Fruit fly (Drosophila melanogaster) whole organism, wandering third instar larva: Measurements from ENCODE around the gene Apoltp.

ENCODE experiments used
- Abd-B ChIP-seq: fragments of >200 bp; optimal IDR thresholded peaks from 2 replicates; lab custom pipeline; 2017; ENCODE audit warnings: missing biosample characterization, missing genetic modification characterization
- CG32264 ChIP-seq: fragments of 200-800 bp; sonication (Bioruptor generic); optimal IDR thresholded peaks from 2 replicates; lab custom pipeline; 2016; ENCODE audit warnings: missing biosample characterization, missing genetic modification characterization
- CG9705 ChIP-seq: fragments of 200-800 bp; sonication (Bioruptor generic); optimal IDR thresholded peaks from 2 replicates; lab custom pipeline; 2018; ENCODE audit warnings: missing biosample characterization, mild to moderate bottlenecking, missing genetic modification characterization
- CrebA ChIP-seq: fragments of 200-800 bp; sonication (Bioruptor generic); optimal IDR thresholded peaks from 2 replicates; lab custom pipeline; 2016; ENCODE audit warnings: missing biosample characterization, mild to moderate bottlenecking, missing genetic modification characterization, borderline replicate concordance
- Dfd ChIP-seq: fragments of >200 bp; optimal IDR thresholded peaks from 2 replicates; lab custom pipeline; 2017; ENCODE audit warnings: missing biosample characterization, missing genetic modification characterization
- Dif ChIP-seq: fragments of 200-275, 200-300 bp; sonication (Bioruptor generic); optimal IDR thresholded peaks from 2 replicates; lab custom pipeline; 2018; ENCODE audit warnings: missing biosample characterization, missing genetic modification characterization; ENCODE audit not compliant: partially characterized antibody
- GATAd ChIP-seq: sonication (Bioruptor generic); optimal IDR thresholded peaks from 2 replicates; lab custom pipeline; 2016; ENCODE audit warnings: missing biosample characterization, missing genetic modification characterization
- HLH106 ChIP-seq: fragments of 200-800 bp; optimal IDR thresholded peaks from 3 replicates; lab custom pipeline; 2019; ENCODE audit warnings: missing biosample characterization, mild to moderate bottlenecking, missing genetic modification characterization, moderate library complexity
- Hnf4 ChIP-seq: fragments of 200-800 bp; sonication (Bioruptor generic); optimal IDR thresholded peaks from 2 replicates; lab custom pipeline; 2016; ENCODE audit warnings: missing biosample characterization, mild to moderate bottlenecking, missing genetic modification characterization
- Hr78 ChIP-seq: fragments of >200 bp; optimal IDR thresholded peaks from 2 replicates; lab custom pipeline; 2017; ENCODE audit warnings: missing biosample characterization, missing genetic modification characterization
- Hr83 ChIP-seq: fragments of 200-300 bp; sonication (Bioruptor generic); optimal IDR thresholded peaks from 2 replicates; lab custom pipeline; 2016; ENCODE audit warnings: missing biosample characterization, mild to moderate bottlenecking, missing genetic modification characterization, moderate library complexity; ENCODE audit not compliant: poor library complexity, severe bottlenecking
- Jra ChIP-seq: sonication (Bioruptor generic); optimal IDR thresholded peaks from 2 replicates; lab custom pipeline; 2016; ENCODE audit warnings: missing biosample characterization, missing genetic modification characterization
- Mio ChIP-seq: sonication (Bioruptor generic); optimal IDR thresholded peaks from 2 replicates; lab custom pipeline; 2016; ENCODE audit warnings: missing biosample characterization, missing genetic modification characterization
- Myc ChIP-seq: fragments of >200 bp; optimal IDR thresholded peaks from 2 replicates; lab custom pipeline; 2017
- N ChIP-seq: fragments of >200 bp; optimal IDR thresholded peaks from 2 replicates; lab custom pipeline; 2018; ENCODE audit warnings: missing biosample characterization, missing external identifiers, missing genetic modification characterization
- OdsH ChIP-seq: fragments of 200-800 bp; sonication (Bioruptor generic); optimal IDR thresholded peaks from 2 replicates; lab custom pipeline; 2016; ENCODE audit warnings: missing biosample characterization, mild to moderate bottlenecking, missing genetic modification characterization
- Rel ChIP-seq, 2 experiments: fragments of 200-800 bp; sonication (Bioruptor generic) in 1 of 2; optimal IDR thresholded peaks; 2 replicates in 1 of 2; 3 replicates in 1 of 2; lab custom pipeline; 2016 to 2019; ENCODE audit warnings: mild to moderate bottlenecking in 2 of 2, missing biosample characterization in 2 of 2, missing genetic modification characterization in 2 of 2, moderate library complexity in 1 of 2
- Sp1 ChIP-seq: fragments of 200-800 bp; sonication (Bioruptor generic); optimal IDR thresholded peaks from 3 replicates; lab custom pipeline; 2019; ENCODE audit warnings: missing biosample characterization, mild to moderate bottlenecking, missing genetic modification characterization, moderate library complexity
- Vsx2 ChIP-seq: fragments of 200-300, 225-300 bp; sonication (Bioruptor generic); optimal IDR thresholded peaks from 2 replicates; lab custom pipeline; 2018; ENCODE audit warnings: missing biosample characterization, missing genetic modification characterization; ENCODE audit not compliant: partially characterized antibody
- br ChIP-seq: fragments of 200-800 bp; sonication (Bioruptor generic); optimal IDR thresholded peaks from 2 replicates; lab custom pipeline; 2016; ENCODE audit warnings: missing biosample characterization, missing genetic modification characterization
- brk ChIP-seq: fragments of 200-800 bp; sonication (Bioruptor generic); optimal IDR thresholded peaks from 2 replicates; lab custom pipeline; 2016; ENCODE audit warnings: missing biosample characterization, mild to moderate bottlenecking, missing genetic modification characterization
- dl ChIP-seq, 2 experiments: fragments of 175-275, 200-275 bp in 1 of 2; fragments of 200-275 bp in 1 of 2; sonication (Bioruptor generic); optimal IDR thresholded peaks; lab custom pipeline; 2018; ENCODE audit warnings: mild to moderate bottlenecking in 2 of 2, missing biosample characterization in 2 of 2, missing genetic modification characterization in 2 of 2, moderate library complexity in 2 of 2; ENCODE audit not compliant: partially characterized antibody in 2 of 2, insufficient read depth in 1 of 2
- dmrt93B ChIP-seq: fragments of 200-800 bp; sonication (Bioruptor generic); optimal IDR thresholded peaks from 2 replicates; lab custom pipeline; 2018; ENCODE audit warnings: missing biosample characterization, mild to moderate bottlenecking, missing genetic modification characterization
- dsf ChIP-seq: sonication (Bioruptor generic); optimal IDR thresholded peaks from 2 replicates; lab custom pipeline; 2016; ENCODE audit warnings: missing biosample characterization, missing genetic modification characterization, borderline replicate concordance
- ey ChIP-seq: fragments of 200-800 bp; sonication (Bioruptor generic); optimal IDR thresholded peaks from 2 replicates; lab custom pipeline; 2016; ENCODE audit warnings: missing biosample characterization, missing genetic modification characterization
- foxo ChIP-seq, 2 experiments: fragments of 200-800 bp; sonication (Bioruptor generic); optimal IDR thresholded peaks; 2 replicates in 1 of 2; 3 replicates in 1 of 2; lab custom pipeline; 2016 to 2017; ENCODE audit warnings: missing biosample characterization in 2 of 2, missing genetic modification characterization in 2 of 2
- fru ChIP-seq: fragments of 200-800 bp; sonication (Bioruptor generic); optimal IDR thresholded peaks from 3 replicates; lab custom pipeline; 2016; ENCODE audit warnings: missing biosample characterization, mild to moderate bottlenecking, missing genetic modification characterization
- h ChIP-seq: fragments of 200-800 bp; sonication (Bioruptor generic); optimal IDR thresholded peaks from 3 replicates; lab custom pipeline; 2016; ENCODE audit warnings: missing biosample characterization, mild to moderate bottlenecking, missing genetic modification characterization
- jim ChIP-seq: fragments of 175-275, 200-325 bp; sonication (Bioruptor generic); optimal IDR thresholded peaks from 2 replicates; lab custom pipeline; 2016; ENCODE audit warnings: missing biosample characterization, mild to moderate bottlenecking, missing genetic modification characterization
- lola ChIP-seq: fragments of >200 bp; optimal IDR thresholded peaks from 2 replicates; lab custom pipeline; 2017; ENCODE audit warnings: missing biosample characterization, missing genetic modification characterization
- pan ChIP-seq: fragments of >200 bp; optimal IDR thresholded peaks from 2 replicates; lab custom pipeline; 2017
- psq ChIP-seq: fragments of 200-800 bp; sonication (Bioruptor generic); optimal IDR thresholded peaks from 3 replicates; lab custom pipeline; 2017; ENCODE audit warnings: missing biosample characterization, mild to moderate bottlenecking, missing genetic modification characterization, moderate library complexity
- rgr ChIP-seq: fragments of 200-800 bp; sonication (Bioruptor generic); optimal IDR thresholded peaks from 3 replicates; lab custom pipeline; 2016; ENCODE audit warnings: missing biosample characterization, mild to moderate bottlenecking, missing genetic modification characterization
- sage ChIP-seq: fragments of 200-800 bp; sonication (Bioruptor generic); optimal IDR thresholded peaks from 2 replicates; lab custom pipeline; 2016; ENCODE audit warnings: missing biosample characterization, mild to moderate bottlenecking, missing genetic modification characterization
- sv ChIP-seq: fragments of 200-800 bp; sonication (Bioruptor generic); optimal IDR thresholded peaks from 3 replicates; lab custom pipeline; 2016; ENCODE audit warnings: missing biosample characterization, missing genetic modification characterization
- tai ChIP-seq: sonication (Bioruptor generic); optimal IDR thresholded peaks from 2 replicates; lab custom pipeline; 2016; ENCODE audit warnings: missing biosample characterization, missing genetic modification characterization
- usp ChIP-seq: fragments of >200 bp; optimal IDR thresholded peaks from 2 replicates; lab custom pipeline; 2017; ENCODE audit warnings: missing biosample characterization, missing genetic modification characterization
- woc ChIP-seq: sonication (Bioruptor generic); optimal IDR thresholded peaks from 2 replicates; lab custom pipeline; 2016; ENCODE audit warnings: missing biosample characterization, mild to moderate bottlenecking, missing genetic modification characterization

Gene Apoltp

dm6 chr2L:9625185-9625584 lies 8.8 kb upstream of the Apoltp start, which contains the start of gene CG31882:
TSS of gene CG31882 (minus strand) at chr2L:9625285.
- TF ChIP-seq psq (GFP tag; lab: Kevin White, UChicago) (no peak), Hr78 (GFP tag; lab: Kevin White, UChicago) (no peak), sv (GFP tag; lab: Kevin White, UChicago) (no peak), OdsH (GFP tag; lab: Kevin White, UChicago) (no peak), rgr (GFP tag; lab: Kevin White, UChicago) (no peak), usp (GFP tag; lab: Kevin White, UChicago) (no peak), CG9705 (no peak)

- TF ChIP-seq Myc (lab: Kevin White, UChicago) (no peak), N (GFP tag; lab: Kevin White, UChicago) (no peak), Hr78 (GFP tag; lab: Kevin White, UChicago) (no peak), br (peak; percentile 70), Abd-B (GFP tag; lab: Kevin White, UChicago) (no peak), sage (GFP tag; lab: Kevin White, UChicago) (peak; percentile 11), tai (GFP tag; lab: Kevin White, UChicago) (peak; percentile 86), sv (GFP tag; lab: Kevin White, UChicago) (no peak), Hnf4 (GFP tag; lab: Kevin White, UChicago) (peak; percentile 91), brk (GFP tag; lab: Kevin White, UChicago) (peak; percentile 69), dsf (GFP tag; lab: Kevin White, UChicago) (peak; percentile 70), Dif (GFP tag; lab: Kevin White, UChicago) (no peak), GATAd (GFP tag; lab: Kevin White, UChicago) (peak; percentile 22), Vsx2 (GFP tag; lab: Kevin White, UChicago) (no peak), dmrt93B (GFP tag; lab: Kevin White, UChicago) (peak; percentile 60), jim (GFP tag; lab: Kevin White, UChicago) (peak; percentile 58), woc (GFP tag; lab: Kevin White, UChicago) (no peak), fru (GFP tag; lab: Kevin White, UChicago) (peak; percentile 29), Hr83 (GFP tag; lab: Kevin White, UChicago) (peak; percentile 95), rgr (GFP tag; lab: Kevin White, UChicago) (peak; percentile 82), Sp1 (GFP tag; lab: Kevin White, UChicago) (peak; percentile 48), OdsH (GFP tag; lab: Kevin White, UChicago) (peak; percentile 78), ey (GFP tag; lab: Kevin White, UChicago) (peak; percentile 51), foxo (GFP tag; optimal IDR thresholded peaks at IDR 0.05; lab: Kevin White, UChicago) (peak in 1 of 2 experiments; percentile 56), CG32264 (peak; percentile 31), CrebA (no peak), CG9705 (peak; percentile 58), Jra (GFP tag; lab: Kevin White, UChicago) (peak; percentile 77), pan (lab: Kevin White, UChicago) (no peak), psq (GFP tag; lab: Kevin White, UChicago) (no peak), Rel (GFP tag; optimal IDR thresholded peaks at IDR 0.05; lab: Kevin White, UChicago) (no peak), Rel (tag; optimal IDR thresholded peaks at IDR 0.05; lab: Kevin White, UChicago) (no peak), HLH106 (tag; lab: Kevin White, UChicago) (peak; percentile 37), Mio (no peak), usp (GFP tag; lab: Kevin White, UChicago) (no peak), h (GFP tag; lab: Kevin White, UChicago) (peak; percentile 83), Dfd (GFP tag; lab: Kevin White, UChicago) (no peak), dl (GFP tag; optimal IDR thresholded peaks at IDR 0.05; lab: Kevin White, UChicago; ENCODE audit: insufficient read depth in 1 of 2, partially characterized antibody in 2 of 2) (no peak), lola (no peak)
- TF ChIP-seq, all 38 proteins: peak for 21
Observed at dm6 chr2L:9633098-9633497, 881 bp upstream of the Apoltp start.
